Worm (Caenorhabditis elegans): ENCODE measurements around the gene cnnm-3.

ce11 chrX:3070322-3070721 lies 24.7 kb upstream of the cnnm-3 start, which contains the start of gene ceh-31:
- TF ChIP-seq unc-39 (tag; optimal IDR thresholded peaks at IDR 0.05) (no peak), fkh-10 (GFP tag; optimal IDR thresholded peaks at IDR 0.05) (no peak), ceh-9 (tag; optimal IDR thresholded peaks at IDR 0.05) (no peak), ceh-16 (tag; optimal IDR thresholded peaks at IDR 0.05) (no peak), ceh-82 (tag; optimal IDR thresholded peaks at IDR 0.05) (no peak), nhr-28 (tag; optimal IDR thresholded peaks at IDR 0.05) (no peak), nhr-12 (tag; optimal IDR thresholded peaks at IDR 0.05) (no peak), lin-39 (tag; optimal IDR thresholded peaks at IDR 0.05) (no peak), pqm-1 (tag; optimal IDR thresholded peaks at IDR 0.05) (no peak), aly-2 (tag; optimal IDR thresholded peaks at IDR 0.05) (no peak), hmg-11 (tag; optimal IDR thresholded peaks at IDR 0.05) (no peak), lin-15B (tag; optimal IDR thresholded peaks at IDR 0.05) (no peak)
